Fruit fly (Drosophila melanogaster) whole organism, prepupa: ENCODE measurements around the gene CG8927.

Source experiments
- CG16779 ChIP-seq: fragments of 200-800 bp; sonication (Bioruptor generic); optimal IDR thresholded peaks from 3 replicates; lab custom pipeline; 2017; ENCODE audit warnings: missing biosample characterization, mild to moderate bottlenecking, missing genetic modification characterization
- CG9139 ChIP-seq: fragments of 200-800 bp; sonication (Bioruptor generic); optimal IDR thresholded peaks from 3 replicates; lab custom pipeline; 2017; ENCODE audit warnings: missing biosample characterization, mild to moderate bottlenecking, missing genetic modification characterization
- Lpt ChIP-seq: fragments of 200-800 bp; sonication (Bioruptor generic); optimal IDR thresholded peaks from 3 replicates; lab custom pipeline; 2016; ENCODE audit warnings: missing biosample characterization, missing genetic modification characterization
- fd59A ChIP-seq: fragments of 200-800 bp; sonication (Bioruptor generic); optimal IDR thresholded peaks from 2 replicates; lab custom pipeline; 2017; ENCODE audit warnings: missing biosample characterization, mild to moderate bottlenecking, missing genetic modification characterization, missing genetic modification reagents

- peak; percentile 49 for TF ChIP-seq CG16779 (tag; lab: Kevin White, UChicago)
- TF ChIP-seq Lpt, result peak; percentile 28
- peak; percentile 30 for TF ChIP-seq fd59A
- no peak for TF ChIP-seq CG9139 (GFP tag; lab: Kevin White, UChicago)
These were observed 32.3 kb downstream of the CG8927 start for dm6 chr3R:16212859-16213708.
